Fruit fly (Drosophila melanogaster): ENCODE results near the gene psd.

DNA sequence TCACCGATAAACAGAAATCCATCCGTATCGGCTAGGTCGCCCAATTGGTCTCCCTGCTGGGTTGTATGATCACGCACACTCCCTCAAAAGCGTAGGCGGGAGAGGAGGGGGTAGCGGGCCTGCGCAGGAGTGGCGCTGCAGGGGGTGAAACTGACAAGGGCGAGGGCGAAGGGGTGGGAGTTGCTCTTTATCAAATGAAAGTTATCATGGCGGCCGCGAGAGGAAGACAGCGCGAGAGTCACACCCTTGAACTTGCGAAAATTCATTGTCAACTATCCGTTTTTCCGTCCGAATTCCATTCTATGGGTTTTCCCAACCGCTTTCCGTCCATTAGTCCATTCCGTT lies 14.3 kb upstream of the psd start:
- TF ChIP-seq CTCF (optimal IDR thresholded peaks at IDR 0.05) (no peak), CG8478 (optimal IDR thresholded peaks at IDR 0.05) (no peak)

All from S2 (cell line).